Fruit fly (Drosophila melanogaster) Kc167 (cell line): ENCODE measurements around the gene Spase12.

Experiments used
- Myc ChIP-seq: fragments of >200 bp; optimal IDR thresholded peaks from 2 replicates; lab custom pipeline; 2017; ENCODE audit warnings: missing external identifiers
- Sin3A ChIP-seq: fragments of >200 bp; optimal IDR thresholded peaks from 2 replicates; lab custom pipeline; 2018; ENCODE audit warnings: missing external identifiers
- h ChIP-seq: fragments of >200 bp; optimal IDR thresholded peaks from 3 replicates; lab custom pipeline; 2018; ENCODE audit warnings: missing external identifiers
- insv ChIP-seq: fragments of >200 bp; optimal IDR thresholded peaks from 3 replicates; lab custom pipeline; 2018; ENCODE audit warnings: missing external identifiers
- psq ChIP-seq: fragments of >200 bp; optimal IDR thresholded peaks from 2 replicates; lab custom pipeline; 2017; ENCODE audit warnings: missing external identifiers
- ttk ChIP-seq: sonication (Bioruptor generic); optimal IDR thresholded peaks from 2 replicates; lab custom pipeline; 2017; ENCODE audit warnings: missing external identifiers

The Spase12 gene

DNA sequence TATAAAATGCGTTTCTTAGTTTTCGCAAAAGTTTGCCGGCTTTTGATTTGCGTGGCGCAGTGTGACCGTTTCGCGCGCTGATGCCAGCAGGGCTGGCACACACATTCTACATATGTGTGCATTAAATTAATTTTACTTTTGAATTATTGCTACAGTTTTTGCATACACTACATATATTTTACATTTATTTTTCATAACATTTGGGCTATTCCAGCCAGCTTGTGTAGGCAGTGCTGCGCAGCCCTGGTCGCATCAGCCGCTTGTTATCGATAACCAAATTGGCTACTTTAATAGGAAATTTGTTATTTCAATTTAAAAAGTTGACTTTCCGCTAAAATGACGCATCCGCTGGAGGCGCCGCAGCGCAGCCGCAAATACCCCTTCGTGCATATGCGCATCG lies 1.7 kb downstream of the Spase12 start, which contains the start of the genes CG2321 and CG2006:
CG2321 (minus strand) TSS at position 57 of the 400 bp plus-strand sequence.
CG2006 (plus strand) TSS at position 260 of the 400 bp plus-strand sequence.
- no peak for TF ChIP-seq psq (lab: Kevin White, UChicago)
- no peak for TF ChIP-seq insv (lab: Kevin White, UChicago)
- no peak for TF ChIP-seq Myc
- no peak for TF ChIP-seq Sin3A
- TF ChIP-seq ttk: no peak
- no peak for TF ChIP-seq h (lab: Kevin White, UChicago)

DNA sequence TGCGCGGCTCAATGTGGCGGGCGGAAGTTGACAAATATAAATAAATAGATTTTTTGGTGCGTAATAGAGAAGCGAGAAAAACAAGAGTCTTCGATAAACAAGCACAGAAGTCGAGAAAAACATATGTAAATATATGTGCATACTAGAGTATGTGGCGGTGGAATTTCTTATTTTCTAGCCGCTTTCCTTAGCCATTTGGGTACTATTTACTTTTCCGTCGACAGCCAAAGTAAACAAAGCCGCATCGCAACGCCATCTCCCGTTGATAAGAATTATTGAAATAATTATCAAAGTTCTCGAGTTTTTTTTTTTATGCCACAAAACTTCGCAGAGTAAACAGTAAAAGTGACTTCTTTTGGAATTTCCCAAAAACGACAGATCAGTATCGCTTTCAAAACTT lies 11.0 kb downstream of the Spase12 start:
- TF ChIP-seq ttk (no peak), Myc (no peak), h (lab: Kevin White, UChicago) (no peak), Sin3A (no peak), psq (lab: Kevin White, UChicago) (no peak), insv (lab: Kevin White, UChicago) (no peak)

DNA sequence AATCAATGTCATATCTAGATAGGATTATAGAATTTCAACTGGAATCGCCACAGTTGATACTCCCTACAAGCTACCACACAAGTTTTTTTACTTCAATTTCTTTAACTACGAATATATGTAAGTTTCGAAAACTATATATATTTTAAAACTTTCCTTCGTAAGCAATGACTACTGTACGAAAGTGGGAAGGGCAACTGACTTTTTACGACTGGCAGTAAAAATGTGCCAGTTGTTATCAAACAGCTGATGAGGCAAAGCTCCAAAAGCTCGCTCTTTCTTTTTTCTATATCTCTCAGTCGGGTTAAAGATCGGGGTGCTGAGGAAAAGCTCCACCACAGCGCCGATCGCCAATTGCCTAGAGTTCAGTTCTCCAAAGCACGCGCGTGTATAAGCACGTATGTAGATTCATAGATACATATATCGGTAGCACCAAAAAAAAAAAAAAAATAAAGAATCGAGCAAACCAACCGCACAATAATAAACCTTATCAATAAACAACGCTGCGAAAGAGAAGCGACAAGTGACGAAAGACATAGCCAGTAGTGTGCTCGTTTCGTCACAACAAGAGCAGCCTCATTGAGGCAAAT lies 11.9 kb downstream of the Spase12 start:
- TF ChIP-seq psq (lab: Kevin White, UChicago) (no peak), insv (lab: Kevin White, UChicago) (no peak)

DNA sequence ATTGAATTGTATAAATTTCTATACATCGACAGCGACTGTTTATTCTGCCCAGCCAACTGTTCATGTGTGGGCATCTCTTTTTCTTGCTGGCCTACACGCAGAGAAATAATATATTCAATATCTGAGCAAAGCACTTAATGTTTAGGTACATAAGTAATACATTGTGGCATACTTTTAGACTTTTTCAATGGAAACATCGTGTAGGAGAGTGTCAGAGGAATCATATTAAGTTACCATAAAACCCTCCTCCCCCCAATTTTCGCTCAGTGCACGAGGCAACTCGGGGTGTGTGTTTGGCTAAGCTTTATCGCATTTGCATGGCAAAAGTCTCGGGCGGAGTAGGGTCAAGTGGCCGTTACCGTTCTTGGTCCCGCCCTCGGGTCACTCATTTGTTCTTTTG lies 20.8 kb downstream of the Spase12 start:
- TF ChIP-seq insv (lab: Kevin White, UChicago) (no peak), h (lab: Kevin White, UChicago) (no peak), Myc (no peak), psq (lab: Kevin White, UChicago) (no peak)

DNA sequence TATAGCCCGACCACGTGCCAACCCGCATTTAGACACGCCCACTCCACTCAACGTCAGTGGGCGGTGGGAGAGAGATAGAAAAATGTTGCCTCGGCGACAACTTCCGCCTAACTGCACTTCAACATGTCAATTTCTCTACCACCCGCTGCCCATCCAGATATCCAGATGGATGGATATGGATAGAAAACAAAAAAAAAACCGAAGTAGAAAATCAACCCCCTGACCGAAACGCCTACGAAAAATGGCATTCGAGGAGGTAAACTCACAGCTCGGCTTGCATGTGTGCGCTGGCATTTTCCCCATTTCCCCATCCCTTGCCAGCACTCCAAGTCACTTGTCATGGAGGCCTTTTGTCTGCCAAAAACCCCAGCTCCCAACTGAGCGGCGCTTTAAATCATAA lies 24.2 kb downstream of the Spase12 start:
- no peak for TF ChIP-seq Sin3A
- no peak for TF ChIP-seq insv (lab: Kevin White, UChicago)
- TF ChIP-seq ttk: no peak

DNA sequence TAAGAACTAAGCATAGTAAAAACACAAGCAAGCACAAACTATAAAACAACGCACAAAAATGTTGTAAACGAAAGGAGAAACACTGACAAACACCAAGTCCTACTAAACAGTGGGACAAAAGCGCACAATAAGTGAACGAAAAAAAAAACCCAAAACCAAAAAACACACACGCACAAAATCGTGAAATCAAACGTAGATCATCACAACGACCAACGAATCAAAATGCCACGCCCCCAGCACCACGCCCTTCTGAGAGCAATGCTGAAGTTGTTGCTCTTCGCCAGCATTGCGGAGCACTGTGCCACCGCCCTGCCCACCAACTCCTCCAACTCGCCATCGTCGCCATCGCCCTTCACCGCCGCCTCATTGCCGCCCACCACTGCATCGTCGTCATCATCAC lies 29.1 kb downstream of the Spase12 start:
- TF ChIP-seq Sin3A (no peak), Myc (no peak), h (lab: Kevin White, UChicago) (no peak), psq (lab: Kevin White, UChicago) (no peak), ttk (no peak), insv (lab: Kevin White, UChicago) (no peak)

DNA sequence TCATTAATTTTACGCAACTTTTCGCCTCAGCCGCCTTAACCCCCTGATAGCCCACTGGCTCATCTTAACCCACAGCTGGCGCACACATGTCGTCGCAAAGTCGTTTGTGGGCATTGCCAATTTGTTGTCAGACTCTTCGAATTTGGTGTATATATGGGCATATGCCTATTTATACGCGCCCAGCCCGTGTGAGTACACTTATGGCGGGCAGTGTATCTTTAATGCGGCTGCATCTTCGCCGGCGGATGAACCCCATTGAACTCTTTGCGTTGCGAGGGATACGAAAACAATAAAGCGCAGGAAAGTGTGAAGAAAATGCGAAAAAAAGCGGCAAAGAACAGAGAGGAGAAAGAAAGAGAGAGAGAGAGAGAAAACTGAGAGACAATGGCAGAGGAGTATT lies 29.9 kb downstream of the Spase12 start:
- TF ChIP-seq psq (lab: Kevin White, UChicago) (no peak), Sin3A (no peak), insv (lab: Kevin White, UChicago) (no peak), Myc (no peak)

DNA sequence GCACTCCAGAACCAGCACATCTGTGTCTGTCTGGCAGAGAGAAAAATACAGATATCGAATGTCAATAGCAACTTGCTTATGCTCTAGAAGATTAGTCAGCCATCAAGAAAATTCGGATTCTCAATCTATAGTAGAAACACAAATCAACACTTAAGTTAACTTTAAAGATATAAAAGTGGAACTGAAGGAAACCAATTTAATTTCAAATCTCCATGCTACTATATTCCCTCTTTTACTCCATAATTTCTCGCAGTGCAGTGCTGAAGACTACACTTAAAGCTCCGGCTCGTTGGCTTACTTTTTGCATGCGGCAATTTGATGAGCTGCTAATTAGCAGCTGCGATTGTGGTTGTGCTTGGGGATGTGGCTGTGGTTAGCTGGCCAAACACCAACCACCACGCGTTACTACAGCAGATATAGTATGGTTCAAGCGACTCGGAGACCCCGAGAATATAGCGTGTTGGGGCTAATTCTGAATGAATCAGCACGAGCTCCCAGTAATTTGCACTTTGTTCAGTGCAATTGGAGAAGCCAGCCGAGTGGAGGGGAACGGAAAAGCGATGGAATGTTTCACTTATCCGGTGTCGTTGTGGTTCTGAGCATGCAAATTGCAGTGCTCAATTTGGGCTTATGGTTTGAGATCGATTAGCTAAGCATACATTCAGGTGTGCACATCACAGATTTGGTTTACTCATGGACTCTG lies 30.6 kb downstream of the Spase12 start:
- no peak for TF ChIP-seq ttk
- TF ChIP-seq h (lab: Kevin White, UChicago): no peak
- no peak for TF ChIP-seq insv (lab: Kevin White, UChicago)
- TF ChIP-seq Myc: no peak
- no peak for TF ChIP-seq Sin3A
- no peak for TF ChIP-seq psq (lab: Kevin White, UChicago)

DNA sequence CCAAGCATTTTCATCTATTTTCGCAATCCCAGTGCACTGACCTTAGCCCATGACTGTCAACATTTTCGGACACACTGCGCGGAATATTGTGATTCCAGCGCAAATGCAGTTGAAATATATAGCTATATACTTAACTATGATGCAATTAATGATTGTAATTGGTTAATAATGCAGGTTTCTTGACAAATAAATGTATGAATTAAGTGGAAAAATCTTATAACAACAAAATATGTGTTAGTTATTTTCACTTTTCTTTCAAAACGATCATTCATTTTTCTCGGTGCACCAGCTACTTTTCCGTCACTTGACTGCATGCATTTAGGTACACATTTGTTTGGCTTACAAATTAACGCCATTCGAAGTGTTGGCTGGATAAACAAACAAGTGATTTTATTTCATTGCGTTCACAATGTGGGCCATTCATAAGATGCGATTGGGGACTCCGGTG lies 32.2 kb downstream of the Spase12 start:
- TF ChIP-seq h (lab: Kevin White, UChicago): no peak
- no peak for TF ChIP-seq Myc
- no peak for TF ChIP-seq psq (lab: Kevin White, UChicago)
- TF ChIP-seq insv (lab: Kevin White, UChicago): no peak
- no peak for TF ChIP-seq Sin3A
- no peak for TF ChIP-seq ttk

DNA sequence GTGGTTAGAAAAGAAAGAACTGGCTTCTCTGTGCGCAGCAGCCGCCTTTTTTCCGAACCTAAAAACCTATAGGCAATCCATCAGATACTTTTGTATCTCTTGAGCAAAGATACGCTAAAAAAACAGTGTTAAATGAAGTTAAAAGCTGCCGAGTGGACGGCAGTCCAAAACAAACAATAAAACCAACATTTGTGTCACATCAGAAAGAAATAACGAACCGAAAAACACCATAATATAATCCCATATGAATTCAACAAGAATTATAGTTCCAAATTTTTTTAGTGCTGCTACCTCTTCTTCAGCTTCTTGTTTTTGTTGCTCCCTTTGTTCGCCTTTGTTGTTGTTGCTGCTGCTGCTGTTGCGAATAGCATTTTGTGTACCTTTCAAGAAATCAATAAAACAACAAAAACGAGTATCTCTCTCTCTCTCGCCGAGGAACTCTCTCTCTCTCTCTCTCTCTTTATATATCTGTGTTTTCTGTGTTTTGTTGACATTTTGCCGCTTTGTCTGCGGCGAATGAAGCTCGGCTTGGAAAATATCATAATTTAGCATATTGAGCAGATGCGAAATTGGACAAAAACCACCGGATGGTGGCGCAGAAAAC lies 33.1 kb downstream of the Spase12 start:
- TF ChIP-seq psq (lab: Kevin White, UChicago): no peak
- TF ChIP-seq h (lab: Kevin White, UChicago): no peak
- no peak for TF ChIP-seq ttk
- no peak for TF ChIP-seq Myc
- TF ChIP-seq Sin3A: no peak
- no peak for TF ChIP-seq insv (lab: Kevin White, UChicago)

DNA sequence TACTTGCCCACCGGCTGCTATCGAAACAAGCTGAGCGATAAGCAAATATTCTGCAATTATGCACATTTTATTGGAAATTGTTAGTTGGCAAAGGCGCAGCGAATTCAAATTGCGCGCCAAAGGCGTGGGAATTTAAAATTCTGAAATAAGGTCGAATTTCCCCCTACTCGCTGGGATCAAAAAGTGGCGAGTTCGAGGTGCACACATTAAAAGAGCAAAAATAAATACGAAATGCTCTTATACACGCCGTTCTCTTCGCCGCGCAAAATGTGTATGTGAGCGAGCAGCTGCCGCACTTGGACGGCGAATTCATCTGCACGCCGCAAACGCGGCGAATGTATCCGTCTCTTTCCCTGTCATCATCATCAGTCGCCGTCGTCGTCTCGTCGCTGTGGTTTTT lies 33.7 kb downstream of the Spase12 start:
- TF ChIP-seq h (lab: Kevin White, UChicago): no peak
- no peak for TF ChIP-seq psq (lab: Kevin White, UChicago)
- TF ChIP-seq ttk: no peak
- no peak for TF ChIP-seq Sin3A
- TF ChIP-seq Myc: no peak
- TF ChIP-seq insv (lab: Kevin White, UChicago): no peak

DNA sequence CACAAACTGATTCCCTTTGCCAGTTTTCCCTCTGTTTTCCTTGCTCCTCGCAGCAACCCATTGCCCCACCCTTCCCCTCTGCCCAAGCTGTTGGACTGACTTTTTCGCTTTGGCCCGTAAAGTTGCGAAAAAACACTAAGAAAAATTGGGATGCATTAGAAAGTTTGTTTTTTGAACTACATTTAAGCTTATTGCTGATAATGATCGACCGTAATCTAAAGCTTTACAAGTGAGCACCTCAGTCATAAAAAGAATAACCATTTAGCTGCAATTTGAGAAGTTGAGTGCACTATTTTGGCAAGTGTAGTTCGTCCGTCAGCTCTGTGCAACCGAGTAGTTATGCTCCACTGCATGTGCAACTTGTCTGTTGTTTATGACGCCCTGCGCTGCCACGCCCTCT lies 40.6 kb downstream of the Spase12 start:
- TF ChIP-seq Sin3A (no peak), Myc (no peak), psq (lab: Kevin White, UChicago) (no peak), insv (lab: Kevin White, UChicago) (no peak), ttk (no peak), h (lab: Kevin White, UChicago) (no peak)
